Worm (Caenorhabditis elegans): ENCODE measurements around the gene W08G11.1.

- TF ChIP-seq nhr-237 (tag; optimal IDR thresholded peaks at IDR 0.05) = no peak
- no peak for TF ChIP-seq ZK546.5 (tag; optimal IDR thresholded peaks at IDR 0.05)
These were observed 46.9 kb downstream of the W08G11.1 start, which contains the start of gene srd-63 for ce11 chrV:16393728-16394127.
